Worm (Caenorhabditis elegans): ENCODE results near the gene chts-1.

DNA sequence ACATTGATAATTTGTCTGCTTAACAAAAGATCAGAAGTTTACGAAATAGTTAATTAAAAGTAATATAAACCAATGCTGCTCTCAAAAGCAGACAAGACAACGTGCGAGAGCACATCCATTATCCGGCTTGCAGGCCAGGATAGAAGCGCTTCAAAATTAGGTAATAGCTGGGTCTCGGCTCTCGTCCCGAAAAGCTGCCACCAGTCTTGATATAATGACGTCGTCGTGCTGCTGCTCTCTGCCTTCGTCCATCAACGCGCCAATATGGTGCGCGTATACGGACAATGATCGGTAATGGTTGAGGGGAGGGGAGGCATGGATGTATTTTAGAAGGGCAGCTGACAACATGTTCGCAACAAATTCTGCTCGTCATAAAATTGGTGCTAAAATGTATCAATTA is 15.0 kb upstream of the chts-1 start:
- TF ChIP-seq hlh-1 (tag; optimal IDR thresholded peaks at IDR 0.05) (no peak), nhr-237 (tag; optimal IDR thresholded peaks at IDR 0.05) (no peak), mab-5 (tag; optimal IDR thresholded peaks at IDR 0.05) (no peak), unc-62 (GFP tag; optimal IDR thresholded peaks at IDR 0.05) (no peak), elt-1 (tag; optimal IDR thresholded peaks at IDR 0.05; ENCODE audit: borderline replicate concordance, insufficient read depth) (no peak), tbx-8 (GFP tag; optimal IDR thresholded peaks at IDR 0.05) (no peak), zip-8 (tag; optimal IDR thresholded peaks at IDR 0.05) (no peak), lsy-2 (tag; optimal IDR thresholded peaks at IDR 0.05) (no peak), pha-4 (tag; optimal IDR thresholded peaks at IDR 0.05) (no peak)
